Worm (Caenorhabditis elegans) whole organism, midembryonic: ENCODE results near the gene M7.12.

Experiments used
- T22C8.4 ChIP-seq: fragments of 200-800 bp; sonication (Bioruptor generic); IDR thresholded peaks from 2 replicates; pipeline ENCODE4 v1.3.6; 2022; ENCODE audit warnings: missing genetic modification characterization, missing compliant biosample characterization
- klf-2 ChIP-seq: fragments of 200-800 bp; sonication (Bioruptor generic); conservative IDR thresholded peaks from 2 replicates; pipeline ENCODE4 v1.3.6; 2022; ENCODE audit warnings: missing genetic modification reagents, missing genetic modification characterization, missing compliant biosample characterization
- med-1 ChIP-seq: sonication (generic microtip); optimal IDR thresholded peaks from 2 replicates; lab custom pipeline; 2017; ENCODE audit warnings: missing genetic modification characterization, mild to moderate bottlenecking, missing compliant biosample characterization, antibody characterized with exemption, missing genetic modification reagents; ENCODE audit not compliant: insufficient read depth
- ref-1 ChIP-seq: fragments of 200-800 bp; sonication (Bioruptor generic); conservative IDR thresholded peaks from 2 replicates; pipeline ENCODE4 v1.3.6; 2022; ENCODE audit warnings: missing genetic modification reagents, missing genetic modification characterization, missing compliant biosample characterization
- tab-1 ChIP-seq: fragments of 200-800 bp; sonication (Bioruptor generic); IDR thresholded peaks from 2 replicates; pipeline ENCODE4 v1.3.6; 2022; ENCODE audit warnings: missing genetic modification characterization, missing compliant biosample characterization
- ztf-23 ChIP-seq: fragments of 200-800 bp; sonication (Bioruptor generic); IDR thresholded peaks from 2 replicates; pipeline ENCODE4 v1.3.6; 2022; ENCODE audit warnings: missing genetic modification reagents, missing genetic modification characterization, missing compliant biosample characterization

DNA sequence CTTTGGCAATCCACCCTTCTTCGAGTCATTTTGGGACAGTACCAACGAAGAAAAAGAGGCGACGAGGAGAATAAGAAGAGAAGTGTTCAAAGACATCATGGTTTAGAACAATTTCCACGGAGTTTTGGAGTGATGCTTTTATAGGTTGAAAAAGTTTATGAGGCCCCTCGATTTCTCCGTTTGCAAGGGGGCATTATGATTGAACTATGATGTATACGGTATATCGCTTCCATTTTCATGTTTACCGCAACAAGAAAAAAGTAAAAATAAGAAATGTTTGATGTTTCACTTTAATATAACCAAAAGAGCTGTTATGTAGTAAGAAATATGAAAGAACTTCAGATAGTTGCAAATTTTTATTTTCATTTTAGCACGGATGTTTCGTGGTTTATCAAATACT, 3.6 kb upstream of the M7.12 start, which contains the start of gene srlf-18:
- no peak for TF ChIP-seq T22C8.4
- TF ChIP-seq med-1 (GFP tag; lab: Kevin White, UChicago), result no peak
- TF ChIP-seq tab-1 (GFP tag; lab: Robert Waterston, UW), result no peak
- TF ChIP-seq ref-1 (GFP tag; lab: Robert Waterston, UW), result no peak
- no peak for TF ChIP-seq klf-2 (GFP tag; lab: Robert Waterston, UW)
- TF ChIP-seq ztf-23 (GFP tag; lab: Robert Waterston, UW), result no peak
